Fruit fly (Drosophila melanogaster) whole organism, embryonic: Measurements from ENCODE around the gene alpha-Man-Ia.

ENCODE experiments used
- Blimp-1 ChIP-seq: fragments of 200-800 bp; sonication (Bioruptor generic); optimal IDR thresholded peaks from 3 replicates; lab custom pipeline; 2018; ENCODE audit warnings: missing biosample characterization, missing genetic modification characterization, mild to moderate bottlenecking, moderate library complexity, missing genetic modification reagents
- CG10267 ChIP-seq: fragments of 200-800 bp; sonication (Bioruptor generic); optimal IDR thresholded peaks from 2 replicates; lab custom pipeline; 2018; ENCODE audit warnings: missing biosample characterization, mild to moderate bottlenecking, missing genetic modification characterization, moderate library complexity
- CG10462 ChIP-seq: fragments of 200-800 bp; sonication (Bioruptor generic); optimal IDR thresholded peaks from 2 replicates; lab custom pipeline; 2016; ENCODE audit warnings: missing biosample characterization, missing genetic modification characterization
- CG10543 ChIP-seq: fragments of 200-800 bp; sonication (Bioruptor generic); optimal IDR thresholded peaks from 3 replicates; lab custom pipeline; 2017; ENCODE audit warnings: missing biosample characterization, mild to moderate bottlenecking, missing genetic modification characterization, moderate library complexity
- CG13123 ChIP-seq: fragments of 200-800 bp; sonication (Bioruptor generic); optimal IDR thresholded peaks from 2 replicates; lab custom pipeline; 2016; ENCODE audit warnings: missing biosample characterization, missing genetic modification characterization
- CG13624 ChIP-seq: fragments of 200-800 bp; sonication (Bioruptor generic); optimal IDR thresholded peaks from 2 replicates; lab custom pipeline; 2016; ENCODE audit warnings: missing biosample characterization, missing genetic modification characterization
- CG14014 ChIP-seq: fragments of 200-800 bp; sonication (Bioruptor generic); IDR thresholded peaks from 2 replicates; pipeline ENCODE4 v1.3.6; 2022; ENCODE audit warnings: missing biosample characterization, missing genetic modification characterization
- CG15269 ChIP-seq: fragments of 200-800 bp; sonication (Bioruptor generic); optimal IDR thresholded peaks from 2 replicates; lab custom pipeline; 2018; ENCODE audit warnings: missing biosample characterization, mild to moderate bottlenecking, missing genetic modification characterization, moderate library complexity
- CG1529 ChIP-seq: fragments of 200-800 bp; sonication (Bioruptor generic); optimal IDR thresholded peaks from 3 replicates; lab custom pipeline; 2018; ENCODE audit warnings: missing biosample characterization, missing genetic modification characterization
- CG17186 ChIP-seq: fragments of 200-800 bp; sonication (Bioruptor generic); optimal IDR thresholded peaks from 3 replicates; lab custom pipeline; 2017; ENCODE audit warnings: missing biosample characterization, missing genetic modification reagents, missing genetic modification characterization
- CG17612 ChIP-seq: fragments of 200-800 bp; sonication (Bioruptor generic); IDR thresholded peaks from 2 replicates; pipeline ENCODE4 v1.3.6; 2022; ENCODE audit warnings: missing biosample characterization, missing genetic modification characterization
- CG17912 ChIP-seq: fragments of 200-800 bp; sonication (Bioruptor generic); optimal IDR thresholded peaks from 2 replicates; lab custom pipeline; 2018; ENCODE audit warnings: missing biosample characterization, mild to moderate bottlenecking, missing genetic modification characterization
- CG18011 ChIP-seq: fragments of 200-800 bp; sonication (Bioruptor generic); optimal IDR thresholded peaks from 2 replicates; lab custom pipeline; 2017; ENCODE audit warnings: missing biosample characterization, missing genetic modification characterization, mild to moderate bottlenecking, moderate library complexity, missing genotype
- CG18619 ChIP-seq: fragments of 200-800 bp; sonication (Bioruptor generic); optimal IDR thresholded peaks from 3 replicates; lab custom pipeline; 2017; ENCODE audit warnings: missing biosample characterization, mild to moderate bottlenecking, missing genetic modification characterization
- CG30431 ChIP-seq: fragments of 200-800 bp; sonication (Bioruptor generic); optimal IDR thresholded peaks from 2 replicates; lab custom pipeline; 2017; ENCODE audit warnings: missing biosample characterization, missing genetic modification characterization
- CG3281 ChIP-seq: fragments of 200-800 bp; sonication (Bioruptor generic); optimal IDR thresholded peaks from 3 replicates; lab custom pipeline; 2017; ENCODE audit warnings: missing biosample characterization, mild to moderate bottlenecking, missing genetic modification characterization
- CG4820 ChIP-seq: fragments of 200-800 bp; sonication (Bioruptor generic); optimal IDR thresholded peaks from 3 replicates; lab custom pipeline; 2016; ENCODE audit warnings: missing biosample characterization, missing genetic modification characterization
- CG5180 ChIP-seq: fragments of 200-800 bp; sonication (Bioruptor generic); optimal IDR thresholded peaks from 3 replicates; lab custom pipeline; 2017; ENCODE audit warnings: missing biosample characterization, missing genetic modification characterization, mild to moderate bottlenecking, moderate library complexity, missing genetic modification reagents
- CG6175 ChIP-seq: fragments of 200-800 bp; sonication (Bioruptor generic); IDR thresholded peaks from 3 replicates; pipeline ENCODE4 v1.3.6; 2022; ENCODE audit warnings: missing biosample characterization, missing genetic modification characterization
- CG7987 ChIP-seq: fragments of 200-800 bp; sonication (Bioruptor generic); optimal IDR thresholded peaks from 2 replicates; lab custom pipeline; 2018; ENCODE audit warnings: missing biosample characterization, mild to moderate bottlenecking, missing genetic modification characterization, moderate library complexity
- CG8388 ChIP-seq: fragments of 200-800 bp; sonication (Bioruptor generic); optimal IDR thresholded peaks from 2 replicates; lab custom pipeline; 2019; ENCODE audit warnings: missing biosample characterization, mild to moderate bottlenecking, missing genetic modification characterization, moderate library complexity
- CG8478 ChIP-seq: fragments of >200 bp; optimal IDR thresholded peaks from 2 replicates; lab custom pipeline; 2018
- CTCF ChIP-seq: fragments of 200-800 bp; sonication (Bioruptor generic); optimal IDR thresholded peaks from 2 replicates; lab custom pipeline; 2017; ENCODE audit warnings: missing biosample characterization, mild to moderate bottlenecking, missing genetic modification characterization, moderate library complexity
- D ChIP-seq, 2 experiments: fragments of 200-800 bp in 1 of 2; fragments of >200 bp in 1 of 2; sonication (Bioruptor generic) in 1 of 2; optimal IDR thresholded peaks; 2 replicates in 1 of 2; 3 replicates in 1 of 2; lab custom pipeline; 2017; ENCODE audit warnings: mild to moderate bottlenecking in 1 of 2, missing biosample characterization in 1 of 2, missing genetic modification characterization in 1 of 2, missing genetic modification reagents in 1 of 2
- D19A ChIP-seq: fragments of 200-800 bp; optimal IDR thresholded peaks from 3 replicates; lab custom pipeline; 2019; ENCODE audit warnings: missing biosample characterization, mild to moderate bottlenecking, missing genetic modification characterization, moderate library complexity
- Doc3 ChIP-seq: fragments of 200-800 bp; sonication (Bioruptor generic); IDR thresholded peaks from 3 replicates; pipeline ENCODE4 v1.3.6; 2022; ENCODE audit warnings: missing biosample characterization, missing genetic modification characterization; ENCODE audit not compliant: partially characterized antibody
- Drgx ChIP-seq: fragments of 200-800 bp; sonication (Bioruptor generic); IDR thresholded peaks from 2 replicates; pipeline ENCODE4 v1.3.6; 2022; ENCODE audit warnings: missing biosample characterization, missing genetic modification characterization
- Eip74EF ChIP-seq, 2 experiments: fragments of 200-800 bp in 1 of 2; fragments of >200 bp in 1 of 2; sonication (Bioruptor generic) in 1 of 2; optimal IDR thresholded peaks; 2 replicates each; lab custom pipeline; 2017 to 2019; ENCODE audit warnings: missing biosample characterization in 2 of 2, missing genetic modification characterization in 2 of 2, mild to moderate bottlenecking in 1 of 2, moderate library complexity in 1 of 2
- Fer2 ChIP-seq: fragments of 200-800 bp; sonication (Bioruptor generic); optimal IDR thresholded peaks from 2 replicates; lab custom pipeline; 2018; ENCODE audit warnings: missing biosample characterization, mild to moderate bottlenecking, missing genetic modification characterization, moderate library complexity
- Kr ChIP-seq: fragments of 200-800 bp; sonication (Bioruptor generic); optimal IDR thresholded peaks from 2 replicates; lab custom pipeline; 2017; ENCODE audit warnings: missing biosample characterization, mild to moderate bottlenecking, missing genetic modification characterization
- Lhr ChIP-seq: fragments of 200-800 bp; sonication (Bioruptor generic); optimal IDR thresholded peaks from 3 replicates; lab custom pipeline; 2017; ENCODE audit warnings: mild to moderate bottlenecking, missing biosample characterization, missing genetic modification reagents, missing genetic modification characterization
- MTF-1 ChIP-seq: fragments of 200-800 bp; sonication (Bioruptor generic); optimal IDR thresholded peaks from 2 replicates; lab custom pipeline; 2018; ENCODE audit warnings: missing biosample characterization, mild to moderate bottlenecking, missing genetic modification characterization, borderline replicate concordance
- NFAT ChIP-seq: fragments of 200-800 bp; sonication (Bioruptor generic); IDR thresholded peaks from 2 replicates; pipeline ENCODE4 v1.3.6; 2022; ENCODE audit warnings: missing biosample characterization, missing genetic modification characterization
- Xbp1 ChIP-seq: fragments of 200-800 bp; sonication (Bioruptor generic); optimal IDR thresholded peaks from 3 replicates; lab custom pipeline; 2016; ENCODE audit warnings: missing biosample characterization, mild to moderate bottlenecking, missing genetic modification characterization
- ase ChIP-seq: fragments of 200-800 bp; sonication (Bioruptor generic); IDR thresholded peaks from 3 replicates; pipeline ENCODE4 v1.3.6; 2022; ENCODE audit warnings: missing biosample characterization, missing genetic modification characterization
- ato ChIP-seq: fragments of 200-800 bp; sonication (Bioruptor generic); IDR thresholded peaks from 2 replicates; pipeline ENCODE4 v1.3.6; 2022; ENCODE audit warnings: missing biosample characterization, missing genetic modification characterization; ENCODE audit not compliant: partially characterized antibody
- dimm ChIP-seq: fragments of 200-800 bp; sonication (Bioruptor generic); IDR thresholded peaks from 2 replicates; pipeline ENCODE4 v1.3.6; 2022; ENCODE audit warnings: missing biosample characterization, missing genetic modification characterization
- fd64A ChIP-seq: fragments of 200-800 bp; sonication (Bioruptor generic); optimal IDR thresholded peaks from 3 replicates; lab custom pipeline; 2018; ENCODE audit warnings: missing biosample characterization, mild to moderate bottlenecking, missing genetic modification characterization
- h ChIP-seq: fragments of >200 bp; optimal IDR thresholded peaks from 2 replicates; lab custom pipeline; 2017
- hb ChIP-seq: fragments of 200-800 bp; sonication (Bioruptor generic); IDR thresholded peaks from 3 replicates; pipeline ENCODE4 v1.3.6; 2022; ENCODE audit warnings: missing biosample characterization, missing genetic modification characterization; ENCODE audit not compliant: partially characterized antibody
- ken ChIP-seq: fragments of 200-800 bp; sonication (Bioruptor generic); IDR thresholded peaks from 3 replicates; pipeline ENCODE4 v1.3.6; 2022; ENCODE audit warnings: missing biosample characterization, missing genetic modification characterization
- pnt ChIP-seq: fragments of 200-800 bp; sonication (Bioruptor generic); optimal IDR thresholded peaks from 3 replicates; lab custom pipeline; 2016; ENCODE audit warnings: missing biosample characterization, missing genetic modification characterization
- scrt ChIP-seq: fragments of 200-800 bp; sonication (Bioruptor generic); optimal IDR thresholded peaks from 2 replicates; lab custom pipeline; 2018; ENCODE audit warnings: missing biosample characterization, mild to moderate bottlenecking, missing genetic modification characterization, moderate library complexity
- sim ChIP-seq: fragments of 200-800 bp; sonication (Bioruptor generic); IDR thresholded peaks from 2 replicates; pipeline ENCODE4 v1.3.6; 2022; ENCODE audit warnings: missing biosample characterization, missing genetic modification characterization
- sug ChIP-seq: fragments of 200-800 bp; optimal IDR thresholded peaks from 2 replicates; lab custom pipeline; 2019; ENCODE audit warnings: missing biosample characterization, mild to moderate bottlenecking, missing genetic modification characterization, moderate library complexity
- toy ChIP-seq: fragments of 200-800 bp; sonication (Bioruptor generic); IDR thresholded peaks from 2 replicates; pipeline ENCODE4 v1.3.6; 2022; ENCODE audit warnings: missing biosample characterization, missing genetic modification characterization
- tup ChIP-seq: fragments of 200-800 bp; sonication (Bioruptor generic); optimal IDR thresholded peaks from 2 replicates; lab custom pipeline; 2016; ENCODE audit warnings: missing biosample characterization, mild to moderate bottlenecking, missing genetic modification characterization, moderate library complexity
- wor ChIP-seq: fragments of 200-800 bp; sonication (Bioruptor generic); IDR thresholded peaks from 2 replicates; pipeline ENCODE4 v1.3.6; 2022; ENCODE audit warnings: missing biosample characterization, missing genetic modification characterization
- zfh2 ChIP-seq: fragments of 200-800 bp; sonication (Bioruptor generic); optimal IDR thresholded peaks from 2 replicates; lab custom pipeline; 2016; ENCODE audit warnings: missing biosample characterization, missing genetic modification characterization

The alpha-Man-Ia gene

dm6 chrX:10265213-10266017 lies 60.3 kb downstream of the alpha-Man-Ia start, which contains the start of gene CG12643 (continued):
- TF ChIP-seq Xbp1 (GFP tag; lab: Kevin White, UChicago): peak; percentile 95
- TF ChIP-seq scrt (GFP tag; lab: Kevin White, UChicago): peak; percentile 71
- peak; percentile 90 for TF ChIP-seq CG4820 (GFP tag; lab: Kevin White, UChicago)
- TF ChIP-seq ase (GFP tag; lab: Robert Waterston, UW): peak; percentile 86
- TF ChIP-seq Blimp-1: peak; percentile 91
- TF ChIP-seq pnt (GFP tag; lab: Kevin White, UChicago): peak; percentile 93
- TF ChIP-seq CG1529 (GFP tag; lab: Kevin White, UChicago): peak; percentile 75
- peak; percentile 74 for TF ChIP-seq MTF-1 (GFP tag; lab: Kevin White, UChicago)
- TF ChIP-seq CG10267 (tag; lab: Kevin White, UChicago): peak; percentile 69
- peak; percentile 54 for TF ChIP-seq Lhr (GFP tag; lab: Kevin White, UChicago)
- no peak for TF ChIP-seq CG8478 (lab: Kevin White, UChicago)
- peak; percentile 87 for TF ChIP-seq CG8388
- TF ChIP-seq sug: peak; percentile 81
- peak in 1 of 2 experiments; percentile 76 for TF ChIP-seq Eip74EF (GFP tag; optimal IDR thresholded peaks at IDR 0.05; lab: Kevin White, UChicago)
- TF ChIP-seq ato (GFP tag; lab: Robert Waterston, UW): no peak
- peak; percentile 76 for TF ChIP-seq CG15269 (tag; lab: Kevin White, UChicago)
- TF ChIP-seq CG17912 (GFP tag; lab: Kevin White, UChicago): peak; percentile 48
- TF ChIP-seq Doc3: no peak
- peak; percentile 71 for TF ChIP-seq NFAT (GFP tag; lab: Robert Waterston, UW)
- peak; percentile 84 for TF ChIP-seq CG17186 (GFP tag; lab: Kevin White, UChicago)
- TF ChIP-seq CG18619 (GFP tag; lab: Kevin White, UChicago): peak; percentile 82
- TF ChIP-seq D (optimal IDR thresholded peaks at IDR 0.05; lab: Kevin White, UChicago): no peak
- peak; percentile 94 for TF ChIP-seq D (GFP tag; optimal IDR thresholded peaks at IDR 0.05; lab: Kevin White, UChicago)
- peak; percentile 88 for TF ChIP-seq CG14014 (GFP tag; lab: Robert Waterston, UW)
- TF ChIP-seq CG13624 (GFP tag; lab: Kevin White, UChicago): peak; percentile 90
- TF ChIP-seq Fer2 (tag; lab: Kevin White, UChicago): peak; percentile 3
- peak; percentile 96 for TF ChIP-seq CG10543
- TF ChIP-seq CG18011 (GFP tag; lab: Kevin White, UChicago): peak; percentile 56
- TF ChIP-seq CG13123 (GFP tag; lab: Kevin White, UChicago): peak; percentile 66
- TF ChIP-seq CG6175 (GFP tag; lab: Robert Waterston, UW): peak; percentile 66; the same call in 1 of the 3 replicates
- peak; percentile 80 for TF ChIP-seq tup
- TF ChIP-seq wor (GFP tag; lab: Robert Waterston, UW): peak; percentile 88
- peak; percentile 97 for TF ChIP-seq Drgx (GFP tag; lab: Robert Waterston, UW)
- peak; percentile 72 for TF ChIP-seq fd64A
- peak; percentile 85 for TF ChIP-seq CG3281 (GFP tag; lab: Kevin White, UChicago)
- TF ChIP-seq CTCF: peak; percentile 49
- peak; percentile 83 for TF ChIP-seq dimm (GFP tag; lab: Robert Waterston, UW)
- TF ChIP-seq toy (GFP tag; lab: Robert Waterston, UW): peak; percentile 85
- peak; percentile 76 for TF ChIP-seq CG10462 (GFP tag; lab: Kevin White, UChicago)
- TF ChIP-seq D19A: peak; percentile 95
- peak; percentile 73 for TF ChIP-seq CG17612
- peak; percentile 97 for TF ChIP-seq ken (GFP tag; lab: Robert Waterston, UW)
- peak; percentile 66 for TF ChIP-seq zfh2 (GFP tag; lab: Kevin White, UChicago)
- TF ChIP-seq sim (GFP tag; lab: Robert Waterston, UW): peak; percentile 74; the same call in 1 of the 2 replicates
- TF ChIP-seq Kr: no peak
- TF ChIP-seq CG7987 (GFP tag; lab: Kevin White, UChicago): peak; percentile 64
- TF ChIP-seq h (lab: Kevin White, UChicago): no peak
- TF ChIP-seq hb: no peak
- peak; percentile 84 for TF ChIP-seq CG30431 (GFP tag; lab: Kevin White, UChicago)
- TF ChIP-seq CG5180: peak; percentile 70
